Fruit fly (Drosophila melanogaster) whole organism, wandering third instar larva: ENCODE results near the gene betaGlu.

Source experiments
- Abd-B ChIP-seq: fragments of >200 bp; optimal IDR thresholded peaks from 2 replicates; lab custom pipeline; 2017; ENCODE audit warnings: missing biosample characterization, missing genetic modification characterization
- CG32264 ChIP-seq: fragments of 200-800 bp; sonication (Bioruptor generic); optimal IDR thresholded peaks from 2 replicates; lab custom pipeline; 2016; ENCODE audit warnings: missing biosample characterization, missing genetic modification characterization
- CrebA ChIP-seq: fragments of 200-800 bp; sonication (Bioruptor generic); optimal IDR thresholded peaks from 2 replicates; lab custom pipeline; 2016; ENCODE audit warnings: missing biosample characterization, mild to moderate bottlenecking, missing genetic modification characterization, borderline replicate concordance
- Dfd ChIP-seq: fragments of >200 bp; optimal IDR thresholded peaks from 2 replicates; lab custom pipeline; 2017; ENCODE audit warnings: missing biosample characterization, missing genetic modification characterization
- Dif ChIP-seq: fragments of 200-275, 200-300 bp; sonication (Bioruptor generic); optimal IDR thresholded peaks from 2 replicates; lab custom pipeline; 2018; ENCODE audit warnings: missing biosample characterization, missing genetic modification characterization; ENCODE audit not compliant: partially characterized antibody
- GATAd ChIP-seq: sonication (Bioruptor generic); optimal IDR thresholded peaks from 2 replicates; lab custom pipeline; 2016; ENCODE audit warnings: missing biosample characterization, missing genetic modification characterization
- HLH106 ChIP-seq: fragments of 200-800 bp; optimal IDR thresholded peaks from 3 replicates; lab custom pipeline; 2019; ENCODE audit warnings: missing biosample characterization, mild to moderate bottlenecking, missing genetic modification characterization, moderate library complexity
- Hr78 ChIP-seq: fragments of >200 bp; optimal IDR thresholded peaks from 2 replicates; lab custom pipeline; 2017; ENCODE audit warnings: missing biosample characterization, missing genetic modification characterization
- Jra ChIP-seq: sonication (Bioruptor generic); optimal IDR thresholded peaks from 2 replicates; lab custom pipeline; 2016; ENCODE audit warnings: missing biosample characterization, missing genetic modification characterization
- Mio ChIP-seq: sonication (Bioruptor generic); optimal IDR thresholded peaks from 2 replicates; lab custom pipeline; 2016; ENCODE audit warnings: missing biosample characterization, missing genetic modification characterization
- Myc ChIP-seq: fragments of >200 bp; optimal IDR thresholded peaks from 2 replicates; lab custom pipeline; 2017
- OdsH ChIP-seq: fragments of 200-800 bp; sonication (Bioruptor generic); optimal IDR thresholded peaks from 2 replicates; lab custom pipeline; 2016; ENCODE audit warnings: missing biosample characterization, mild to moderate bottlenecking, missing genetic modification characterization
- Rel ChIP-seq, 2 experiments: fragments of 200-800 bp; sonication (Bioruptor generic) in 1 of 2; optimal IDR thresholded peaks; 2 replicates in 1 of 2; 3 replicates in 1 of 2; lab custom pipeline; 2016 to 2019; ENCODE audit warnings: mild to moderate bottlenecking in 2 of 2, missing biosample characterization in 2 of 2, missing genetic modification characterization in 2 of 2, moderate library complexity in 1 of 2
- Sp1 ChIP-seq: fragments of 200-800 bp; sonication (Bioruptor generic); optimal IDR thresholded peaks from 3 replicates; lab custom pipeline; 2019; ENCODE audit warnings: missing biosample characterization, mild to moderate bottlenecking, missing genetic modification characterization, moderate library complexity
- br ChIP-seq: fragments of 200-800 bp; sonication (Bioruptor generic); optimal IDR thresholded peaks from 2 replicates; lab custom pipeline; 2016; ENCODE audit warnings: missing biosample characterization, missing genetic modification characterization
- brk ChIP-seq: fragments of 200-800 bp; sonication (Bioruptor generic); optimal IDR thresholded peaks from 2 replicates; lab custom pipeline; 2016; ENCODE audit warnings: missing biosample characterization, mild to moderate bottlenecking, missing genetic modification characterization
- dsf ChIP-seq: sonication (Bioruptor generic); optimal IDR thresholded peaks from 2 replicates; lab custom pipeline; 2016; ENCODE audit warnings: missing biosample characterization, missing genetic modification characterization, borderline replicate concordance
- ey ChIP-seq: fragments of 200-800 bp; sonication (Bioruptor generic); optimal IDR thresholded peaks from 2 replicates; lab custom pipeline; 2016; ENCODE audit warnings: missing biosample characterization, missing genetic modification characterization
- foxo ChIP-seq, 2 experiments: fragments of 200-800 bp; sonication (Bioruptor generic); optimal IDR thresholded peaks; 2 replicates in 1 of 2; 3 replicates in 1 of 2; lab custom pipeline; 2016 to 2017; ENCODE audit warnings: missing biosample characterization in 2 of 2, missing genetic modification characterization in 2 of 2
- fru ChIP-seq: fragments of 200-800 bp; sonication (Bioruptor generic); optimal IDR thresholded peaks from 3 replicates; lab custom pipeline; 2016; ENCODE audit warnings: missing biosample characterization, mild to moderate bottlenecking, missing genetic modification characterization
- h ChIP-seq: fragments of 200-800 bp; sonication (Bioruptor generic); optimal IDR thresholded peaks from 3 replicates; lab custom pipeline; 2016; ENCODE audit warnings: missing biosample characterization, mild to moderate bottlenecking, missing genetic modification characterization
- jim ChIP-seq: fragments of 175-275, 200-325 bp; sonication (Bioruptor generic); optimal IDR thresholded peaks from 2 replicates; lab custom pipeline; 2016; ENCODE audit warnings: missing biosample characterization, mild to moderate bottlenecking, missing genetic modification characterization
- lola ChIP-seq: fragments of >200 bp; optimal IDR thresholded peaks from 2 replicates; lab custom pipeline; 2017; ENCODE audit warnings: missing biosample characterization, missing genetic modification characterization
- psq ChIP-seq: fragments of 200-800 bp; sonication (Bioruptor generic); optimal IDR thresholded peaks from 3 replicates; lab custom pipeline; 2017; ENCODE audit warnings: missing biosample characterization, mild to moderate bottlenecking, missing genetic modification characterization, moderate library complexity
- rgr ChIP-seq: fragments of 200-800 bp; sonication (Bioruptor generic); optimal IDR thresholded peaks from 3 replicates; lab custom pipeline; 2016; ENCODE audit warnings: missing biosample characterization, mild to moderate bottlenecking, missing genetic modification characterization
- sage ChIP-seq: fragments of 200-800 bp; sonication (Bioruptor generic); optimal IDR thresholded peaks from 2 replicates; lab custom pipeline; 2016; ENCODE audit warnings: missing biosample characterization, mild to moderate bottlenecking, missing genetic modification characterization
- sv ChIP-seq: fragments of 200-800 bp; sonication (Bioruptor generic); optimal IDR thresholded peaks from 3 replicates; lab custom pipeline; 2016; ENCODE audit warnings: missing biosample characterization, missing genetic modification characterization
- tai ChIP-seq: sonication (Bioruptor generic); optimal IDR thresholded peaks from 2 replicates; lab custom pipeline; 2016; ENCODE audit warnings: missing biosample characterization, missing genetic modification characterization
- usp ChIP-seq: fragments of >200 bp; optimal IDR thresholded peaks from 2 replicates; lab custom pipeline; 2017; ENCODE audit warnings: missing biosample characterization, missing genetic modification characterization
- woc ChIP-seq: sonication (Bioruptor generic); optimal IDR thresholded peaks from 2 replicates; lab custom pipeline; 2016; ENCODE audit warnings: missing biosample characterization, mild to moderate bottlenecking, missing genetic modification characterization

Gene betaGlu

dm6 chr3R:31771790-31772576 lies at the start of gene betaGlu, which contains the start of gene sip3:
Gene betaGlu (minus strand): TSS chr3R:31771848.
Gene sip3 (plus strand): TSS chr3R:31772219.
- TF ChIP-seq psq (GFP tag; lab: Kevin White, UChicago) (no peak), woc (GFP tag; lab: Kevin White, UChicago) (no peak), sv (GFP tag; lab: Kevin White, UChicago) (peak; percentile 16), usp (no peak), h (GFP tag; lab: Kevin White, UChicago) (peak; percentile 32), sage (GFP tag; lab: Kevin White, UChicago) (peak; percentile 59), br (no peak), rgr (GFP tag; lab: Kevin White, UChicago) (peak; percentile 19), Dfd (GFP tag; lab: Kevin White, UChicago) (no peak), tai (no peak), HLH106 (tag; lab: Kevin White, UChicago) (peak; percentile 12), foxo (GFP tag; optimal IDR thresholded peaks at IDR 0.05; lab: Kevin White, UChicago) (peak in 1 of 2 experiments; percentile 5), Sp1 (peak; percentile 26), lola (GFP tag; lab: Kevin White, UChicago) (no peak)

dm6 chr3R:31812976-31813298 lies 41.3 kb upstream of the betaGlu start:
- no peak for TF ChIP-seq CG32264
- TF ChIP-seq Sp1: no peak
- TF ChIP-seq sv (GFP tag; lab: Kevin White, UChicago): no peak
- no peak for TF ChIP-seq fru (GFP tag; lab: Kevin White, UChicago)
- no peak for TF ChIP-seq br
- no peak for TF ChIP-seq Abd-B (GFP tag; lab: Kevin White, UChicago)
- TF ChIP-seq sage (GFP tag; lab: Kevin White, UChicago): no peak
- TF ChIP-seq Rel (GFP tag; optimal IDR thresholded peaks at IDR 0.05; lab: Kevin White, UChicago): no peak
- TF ChIP-seq Rel (tag; optimal IDR thresholded peaks at IDR 0.05; lab: Kevin White, UChicago): no peak
- no peak for TF ChIP-seq psq (GFP tag; lab: Kevin White, UChicago)
- no peak for TF ChIP-seq Dif (GFP tag; lab: Kevin White, UChicago)
- TF ChIP-seq lola (GFP tag; lab: Kevin White, UChicago): no peak
- TF ChIP-seq Dfd (GFP tag; lab: Kevin White, UChicago): no peak
- TF ChIP-seq Mio (GFP tag; lab: Kevin White, UChicago): no peak
- no peak for TF ChIP-seq usp
- TF ChIP-seq brk (GFP tag; lab: Kevin White, UChicago): no peak
- no peak for TF ChIP-seq ey (GFP tag; lab: Kevin White, UChicago)
- no peak for TF ChIP-seq GATAd (GFP tag; lab: Kevin White, UChicago)
- TF ChIP-seq CrebA (GFP tag; lab: Kevin White, UChicago): no peak
- TF ChIP-seq dsf (GFP tag; lab: Kevin White, UChicago): no peak
- no peak for TF ChIP-seq rgr (GFP tag; lab: Kevin White, UChicago)

- TF ChIP-seq Jra (GFP tag; lab: Kevin White, UChicago) (no peak), Myc (lab: Kevin White, UChicago) (no peak), jim (no peak), Mio (GFP tag; lab: Kevin White, UChicago) (no peak), Rel (GFP tag; optimal IDR thresholded peaks at IDR 0.05; lab: Kevin White, UChicago) (no peak), Rel (tag; optimal IDR thresholded peaks at IDR 0.05; lab: Kevin White, UChicago) (no peak), OdsH (GFP tag; lab: Kevin White, UChicago) (no peak), woc (GFP tag; lab: Kevin White, UChicago) (no peak), sv (GFP tag; lab: Kevin White, UChicago) (no peak), h (GFP tag; lab: Kevin White, UChicago) (no peak), HLH106 (tag; lab: Kevin White, UChicago) (no peak), CrebA (GFP tag; lab: Kevin White, UChicago) (no peak), Sp1 (no peak), Hr78 (GFP tag; lab: Kevin White, UChicago) (no peak)
Observed at dm6 chr3R:31812117-31812975, 40.7 kb upstream of the betaGlu start, which contains the start of the genes FeCH and RhoGAP100F. Gene FeCH (minus strand): TSS chr3R:31812296. Gene RhoGAP100F (plus strand): TSS chr3R:31812609.
